Worm (Caenorhabditis elegans): ENCODE data around the gene swip-10.

ce11 chrX:2089434-2089833 is 28.6 kb downstream of the swip-10 start, which contains the start of gene lsy-2:
- no peak for TF ChIP-seq ZK546.5 (tag; optimal IDR thresholded peaks at IDR 0.05)
- TF ChIP-seq snpc-4 (tag; optimal IDR thresholded peaks at IDR 0.05): no peak
- TF ChIP-seq lin-15B (tag; optimal IDR thresholded peaks at IDR 0.05): no peak
- TF ChIP-seq unc-39 (tag; optimal IDR thresholded peaks at IDR 0.05): no peak
- TF ChIP-seq nhr-237 (tag; optimal IDR thresholded peaks at IDR 0.05): no peak
- TF ChIP-seq spr-1 (tag; optimal IDR thresholded peaks at IDR 0.05): no peak
- no peak for TF ChIP-seq daf-8 (GFP tag; IDR thresholded peaks at IDR 0.05)
- TF ChIP-seq nhr-76 (tag; optimal IDR thresholded peaks at IDR 0.05): no peak
- peak; percentile 19 for TF ChIP-seq rbr-2 (tag; optimal IDR thresholded peaks at IDR 0.05)
